Worm (Caenorhabditis elegans) whole organism, midembryonic: ENCODE measurements around the gene F35H8.2.

Source experiments
- T22C8.4 ChIP-seq: fragments of 200-800 bp; sonication (Bioruptor generic); IDR thresholded peaks from 2 replicates; pipeline ENCODE4 v1.3.6; 2022; ENCODE audit warnings: missing genetic modification characterization, missing compliant biosample characterization
- cog-1 ChIP-seq: sonication (generic microtip); optimal IDR thresholded peaks from 2 replicates; lab custom pipeline; 2016; ENCODE audit warnings: missing genetic modification characterization, missing compliant biosample characterization
- med-1 ChIP-seq: sonication (generic microtip); optimal IDR thresholded peaks from 2 replicates; lab custom pipeline; 2017; ENCODE audit warnings: missing genetic modification characterization, mild to moderate bottlenecking, missing compliant biosample characterization, antibody characterized with exemption, missing genetic modification reagents; ENCODE audit not compliant: insufficient read depth
- tab-1 ChIP-seq: fragments of 200-800 bp; sonication (Bioruptor generic); IDR thresholded peaks from 2 replicates; pipeline ENCODE4 v1.3.6; 2022; ENCODE audit warnings: missing genetic modification characterization, missing compliant biosample characterization
- ztf-29 ChIP-seq: fragments of 200-800 bp; sonication (Bioruptor generic); IDR thresholded peaks from 2 replicates; pipeline ENCODE4 v1.3.6; 2022; ENCODE audit warnings: missing genetic modification reagents, missing genetic modification characterization, missing compliant biosample characterization

ce11 chrII:9554925-9555553 is at the start of gene F35H8.2:
- TF ChIP-seq med-1 (GFP tag; lab: Kevin White, UChicago): no peak
- no peak for TF ChIP-seq ztf-29 (GFP tag; lab: Robert Waterston, UW)
- TF ChIP-seq T22C8.4 (GFP tag; lab: Robert Waterston, UW): no peak
- no peak for TF ChIP-seq tab-1 (GFP tag; lab: Robert Waterston, UW)
- no peak for TF ChIP-seq cog-1 (tag; lab: Kevin White, UChicago)
